Worm (Caenorhabditis elegans) whole organism, mixed stage, embryonic: ENCODE data around the gene sra-2.
A peak's percentile ranks its signal among the peaks of the same experiment; 100 is the strongest.

Source experiments
- M03D4.4 ChIP-seq: sonication (generic microtip); optimal IDR thresholded peaks from 2 replicates; lab custom pipeline; 2017; ENCODE audit warnings: mild to moderate bottlenecking, missing genetic modification characterization, missing compliant biosample characterization
- bed-3 ChIP-seq: fragments of 200-800 bp; sonication (Bioruptor generic); optimal IDR thresholded peaks from 3 replicates; lab custom pipeline; 2018; ENCODE audit warnings: mild to moderate bottlenecking, missing genetic modification characterization, moderate library complexity, missing compliant biosample characterization
- blmp-1 ChIP-seq: fragments of 150-350 bp; optimal IDR thresholded peaks from 2 replicates; lab custom pipeline; 2014; ENCODE audit warnings: missing biosample characterization, missing genetic modification characterization
- ceh-39 ChIP-seq: fragments of 150-350 bp; optimal IDR thresholded peaks from 2 replicates; lab custom pipeline; 2014; ENCODE audit warnings: missing biosample characterization, missing genetic modification characterization
- ceh-43 ChIP-seq: fragments of 200-800 bp; sonication (Bioruptor generic); optimal IDR thresholded peaks from 2 replicates; lab custom pipeline; 2018; ENCODE audit warnings: mild to moderate bottlenecking, missing genetic modification characterization, moderate library complexity, missing compliant biosample characterization
- ceh-83 ChIP-seq: fragments of 200-800 bp; sonication (Bioruptor generic); optimal IDR thresholded peaks from 2 replicates; lab custom pipeline; 2018; ENCODE audit warnings: mild to moderate bottlenecking, missing genetic modification characterization, missing compliant biosample characterization
- ces-1 ChIP-seq: fragments of 150-350 bp; optimal IDR thresholded peaks from 2 replicates; lab custom pipeline; 2014; ENCODE audit warnings: missing biosample characterization, missing genetic modification reagents, missing genetic modification characterization
- drap-1 ChIP-seq: fragments of 200-800 bp; sonication (Bioruptor generic); optimal IDR thresholded peaks from 3 replicates; lab custom pipeline; 2018; ENCODE audit warnings: mild to moderate bottlenecking, missing genetic modification characterization, missing compliant biosample characterization
- elt-1 ChIP-seq: sonication (generic microtip); optimal IDR thresholded peaks from 2 replicates; lab custom pipeline; 2017; ENCODE audit warnings: missing genetic modification characterization, mild to moderate bottlenecking, missing compliant biosample characterization, antibody characterized with exemption, moderate library complexity, borderline replicate concordance; ENCODE audit not compliant: insufficient read depth
- elt-3 ChIP-seq: fragments of 150-350 bp; optimal IDR thresholded peaks from 2 replicates; lab custom pipeline; 2014; ENCODE audit warnings: missing biosample characterization, missing genetic modification characterization
- flh-1 ChIP-seq: fragments of 200-800 bp; sonication (Bioruptor generic); optimal IDR thresholded peaks from 2 replicates; lab custom pipeline; 2018; ENCODE audit warnings: mild to moderate bottlenecking, missing genetic modification characterization, moderate library complexity, missing compliant biosample characterization
- ham-2 ChIP-seq: fragments of 200-800 bp; sonication (Bioruptor generic); optimal IDR thresholded peaks from 2 replicates; lab custom pipeline; 2018; ENCODE audit warnings: mild to moderate bottlenecking, missing genetic modification characterization, missing compliant biosample characterization
- lin-13 ChIP-seq: fragments of 150-350 bp; optimal IDR thresholded peaks from 2 replicates; lab custom pipeline; 2014; ENCODE audit warnings: missing biosample characterization, missing genetic modification characterization
- lin-32 ChIP-seq: fragments of 200-800 bp; sonication (Bioruptor generic); optimal IDR thresholded peaks from 2 replicates; lab custom pipeline; 2018; ENCODE audit warnings: mild to moderate bottlenecking, missing genetic modification characterization, missing compliant biosample characterization
- lsy-2 ChIP-seq: fragments of 150-350 bp; optimal IDR thresholded peaks from 2 replicates; lab custom pipeline; 2014; ENCODE audit warnings: missing biosample characterization, missing genetic modification characterization
- mab-5 ChIP-seq: fragments of 150-350 bp; optimal IDR thresholded peaks from 2 replicates; lab custom pipeline; 2014; ENCODE audit warnings: missing biosample characterization, missing genetic modification characterization
- mep-1 ChIP-seq: fragments of 150-350 bp; optimal IDR thresholded peaks from 2 replicates; lab custom pipeline; 2017; ENCODE audit warnings: missing biosample characterization, missing genetic modification reagents, missing genetic modification characterization, inconsistent platforms
- mls-2 ChIP-seq: sonication (generic microtip); optimal IDR thresholded peaks from 2 replicates; lab custom pipeline; 2016; ENCODE audit warnings: mild to moderate bottlenecking, missing genetic modification characterization, moderate library complexity, missing compliant biosample characterization
- nhr-12 ChIP-seq: fragments of 150-350 bp; optimal IDR thresholded peaks from 2 replicates; lab custom pipeline; 2014; ENCODE audit warnings: missing biosample characterization, missing genetic modification characterization
- nhr-2 ChIP-seq: fragments of 150-350 bp; optimal IDR thresholded peaks from 2 replicates; lab custom pipeline; 2014; ENCODE audit warnings: missing biosample characterization, missing genetic modification characterization
- nhr-28 ChIP-seq: fragments of 150-350 bp; optimal IDR thresholded peaks from 2 replicates; lab custom pipeline; 2014; ENCODE audit warnings: missing biosample characterization, missing genetic modification characterization
- pha-4 ChIP-seq: fragments of 150-350 bp; optimal IDR thresholded peaks from 2 replicates; lab custom pipeline; 2018; ENCODE audit warnings: missing biosample characterization, missing genetic modification reagents, missing genetic modification characterization
- sem-2 ChIP-seq: fragments of 200-800 bp; sonication (Bioruptor generic); optimal IDR thresholded peaks from 2 replicates; lab custom pipeline; 2018; ENCODE audit warnings: mild to moderate bottlenecking, missing genetic modification characterization, missing compliant biosample characterization
- snpc-4 ChIP-seq: fragments of 150-350 bp; optimal IDR thresholded peaks from 2 replicates; lab custom pipeline; 2014; ENCODE audit warnings: missing biosample characterization, missing genetic modification characterization
- sptf-1 ChIP-seq: sonication (generic microtip); optimal IDR thresholded peaks from 2 replicates; lab custom pipeline; 2017; ENCODE audit warnings: mild to moderate bottlenecking, missing genetic modification characterization, moderate library complexity, missing compliant biosample characterization
- tbx-8 ChIP-seq: fragments of 200-800 bp; sonication (Bioruptor generic); optimal IDR thresholded peaks from 2 replicates; lab custom pipeline; 2018; ENCODE audit warnings: mild to moderate bottlenecking, missing genetic modification characterization, moderate library complexity, missing compliant biosample characterization
- unc-120 ChIP-seq: sonication (generic microtip); optimal IDR thresholded peaks from 2 replicates; lab custom pipeline; 2017; ENCODE audit warnings: missing genetic modification characterization, missing compliant biosample characterization; ENCODE audit not compliant: poor library complexity, severe bottlenecking
- unc-39 ChIP-seq: fragments of 150-350 bp; optimal IDR thresholded peaks from 2 replicates; lab custom pipeline; 2014; ENCODE audit warnings: missing biosample characterization, missing genetic modification characterization
- unc-62 ChIP-seq: fragments of 150-350 bp; optimal IDR thresholded peaks from 2 replicates; lab custom pipeline; 2014; ENCODE audit warnings: missing biosample characterization, missing genetic modification reagents, missing genetic modification characterization
- zip-8 ChIP-seq: fragments of 150-350 bp; optimal IDR thresholded peaks from 2 replicates; lab custom pipeline; 2014; ENCODE audit warnings: missing biosample characterization, missing genetic modification characterization
- ztf-11 ChIP-seq: fragments of 150-350 bp; optimal IDR thresholded peaks from 2 replicates; lab custom pipeline; 2014; ENCODE audit warnings: missing biosample characterization, missing genetic modification characterization

sra-2 gene

ce11 chrII:9553179-9553578, 24.6 kb downstream of the sra-2 start, which contains the start of gene F35H8.1:
TSS of gene F35H8.1 (minus strand) at chrII:9553279.
- no peak for TF ChIP-seq nhr-2 (tag; lab: Kevin White, UChicago)
- TF ChIP-seq nhr-12 (tag; lab: Kevin White, UChicago) = no peak
- no peak for TF ChIP-seq unc-120 (tag; lab: Kevin White, UChicago)
- TF ChIP-seq sptf-1 = no peak
- no peak for TF ChIP-seq mep-1 (tag; lab: Kevin White, UChicago)
- no peak for TF ChIP-seq ceh-43
- TF ChIP-seq ceh-83 = no peak
- no peak for TF ChIP-seq sem-2
- TF ChIP-seq flh-1 (GFP tag; lab: Kevin White, UChicago) = no peak
- no peak for TF ChIP-seq unc-62 (GFP tag; lab: Kevin White, UChicago)
- TF ChIP-seq pha-4 (tag; lab: Kevin White, UChicago) = no peak
- no peak for TF ChIP-seq lin-32 (GFP tag; lab: Kevin White, UChicago)

- TF ChIP-seq mab-5 (tag; lab: Kevin White, UChicago) (no peak), mep-1 (tag; lab: Kevin White, UChicago) (no peak), mls-2 (no peak), zip-8 (tag; lab: Kevin White, UChicago) (no peak), nhr-2 (tag; lab: Kevin White, UChicago) (no peak), blmp-1 (tag; lab: Kevin White, UChicago) (no peak), unc-39 (tag; lab: Kevin White, UChicago) (no peak), M03D4.4 (tag; lab: Kevin White, UChicago) (no peak), ceh-83 (no peak), drap-1 (GFP tag; lab: Kevin White, UChicago) (no peak), snpc-4 (tag; lab: Kevin White, UChicago) (no peak), unc-62 (GFP tag; lab: Kevin White, UChicago) (no peak), ztf-11 (tag; lab: Kevin White, UChicago) (no peak), ham-2 (GFP tag; lab: Kevin White, UChicago) (no peak), bed-3 (no peak), lin-32 (GFP tag; lab: Kevin White, UChicago) (no peak)
Observed at ce11 chrII:9554925-9555553, 26.5 kb downstream of the sra-2 start, which contains the start of gene F35H8.2. TSS of gene F35H8.2 (plus strand) at chrII:9555503.

DNA sequence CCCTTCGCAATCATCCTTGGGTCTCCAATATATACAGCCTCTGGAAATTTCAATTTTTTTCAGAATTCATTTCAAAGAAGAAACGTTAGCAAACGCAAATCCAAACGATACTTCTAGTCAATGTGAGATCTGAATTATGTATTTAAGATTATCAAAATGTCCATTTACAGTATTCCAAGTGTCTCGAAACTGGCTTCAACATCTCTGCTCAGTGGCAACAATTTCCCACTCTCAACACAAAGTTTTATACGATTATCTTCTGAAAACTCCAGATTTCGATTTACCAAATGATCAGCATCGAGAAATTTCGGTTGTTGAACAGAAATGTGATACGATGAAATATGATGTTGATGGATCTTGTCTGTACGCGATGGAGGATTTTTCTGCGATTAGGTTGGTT, 28.0 kb downstream of the sra-2 start:
- TF ChIP-seq ztf-11 (tag; lab: Kevin White, UChicago) = no peak
- no peak for TF ChIP-seq nhr-28 (tag; lab: Kevin White, UChicago)
- TF ChIP-seq lin-13 (tag; lab: Kevin White, UChicago) = no peak
- no peak for TF ChIP-seq mep-1 (tag; lab: Kevin White, UChicago)
- no peak for TF ChIP-seq unc-120 (tag; lab: Kevin White, UChicago)
- no peak for TF ChIP-seq ces-1 (GFP tag; lab: Kevin White, UChicago)
- TF ChIP-seq tbx-8 = no peak
- TF ChIP-seq ceh-83 = no peak
- TF ChIP-seq blmp-1 (tag; lab: Kevin White, UChicago) = no peak
- no peak for TF ChIP-seq lsy-2 (tag; lab: Kevin White, UChicago)
- no peak for TF ChIP-seq elt-1 (tag; lab: Kevin White, UChicago)
- TF ChIP-seq drap-1 (GFP tag; lab: Kevin White, UChicago) = no peak
- no peak for TF ChIP-seq ceh-39
- no peak for TF ChIP-seq elt-3 (tag; lab: Kevin White, UChicago)
- TF ChIP-seq, all 35 proteins: peak for 0

ce11 chrII:9557437-9558150, 29.0 kb downstream of the sra-2 start, which contains the start of gene zfp-2:
TSS of gene zfp-2 (plus strand) at chrII:9557650.
- peak; percentile 82 for TF ChIP-seq ces-1 (GFP tag; lab: Kevin White, UChicago)
- no peak for TF ChIP-seq blmp-1 (tag; lab: Kevin White, UChicago)
- TF ChIP-seq lsy-2 (tag; lab: Kevin White, UChicago) = peak; percentile 8
- TF ChIP-seq, all 35 proteins: peak for 2
